Worm (Caenorhabditis elegans): Measurements from ENCODE around the gene F52H2.1.
A peak's percentile ranks its signal among the peaks of the same experiment; 100 is the strongest.

Gene F52H2.1

DNA sequence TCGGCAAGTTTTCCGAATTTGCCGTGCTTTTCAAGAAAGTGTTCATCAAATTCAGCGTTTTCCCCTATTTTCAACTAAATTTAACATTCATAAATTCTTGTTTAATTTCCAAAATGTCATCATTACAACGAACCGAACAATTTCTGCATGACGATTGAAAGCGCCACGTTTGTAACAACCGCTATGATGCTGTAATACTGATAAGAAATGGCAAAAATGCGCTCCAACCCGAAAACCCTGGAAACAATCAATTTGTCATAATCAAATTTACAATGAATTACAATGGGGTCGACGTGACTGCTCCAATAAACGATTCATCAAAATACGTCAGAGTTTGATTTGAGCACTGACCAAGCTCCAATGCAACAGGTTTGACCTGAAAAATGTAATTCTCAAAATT lies 28.3 kb upstream of the F52H2.1 start:
- no peak for TF ChIP-seq lin-39 (tag; optimal IDR thresholded peaks at IDR 0.05)
- TF ChIP-seq pqm-1 (tag; optimal IDR thresholded peaks at IDR 0.05) = peak; percentile 70
- peak; percentile 49 for TF ChIP-seq dve-1 (tag; optimal IDR thresholded peaks at IDR 0.05; ENCODE audit: insufficient read depth)
- peak; percentile 59 for TF ChIP-seq nhr-28 (tag; optimal IDR thresholded peaks at IDR 0.05)
- peak; percentile 64 for TF ChIP-seq dmd-6 (GFP tag; IDR thresholded peaks at IDR 0.05)
- TF ChIP-seq mes-2 (tag; optimal IDR thresholded peaks at IDR 0.05; ENCODE audit: poor library complexity, severe bottlenecking) = peak; percentile 1
- no peak for TF ChIP-seq ZK546.5 (tag; optimal IDR thresholded peaks at IDR 0.05)
- TF ChIP-seq php-3 (GFP tag; IDR thresholded peaks at IDR 0.05) = peak; percentile 83
- TF ChIP-seq hlh-30 (tag; optimal IDR thresholded peaks at IDR 0.05; ENCODE audit: insufficient read depth) = peak; percentile 22
- TF ChIP-seq mxl-3 (GFP tag; optimal IDR thresholded peaks at IDR 0.05) = peak; percentile 7
- TF ChIP-seq daf-16 (GFP tag; optimal IDR thresholded peaks at IDR 0.05) = no peak
- peak; percentile 72 for TF ChIP-seq daf-16 (tag; optimal IDR thresholded peaks at IDR 0.05)
- TF ChIP-seq hlh-11 (tag; optimal IDR thresholded peaks at IDR 0.05) = peak; percentile 43
- TF ChIP-seq nhr-77 (tag; optimal IDR thresholded peaks at IDR 0.05) = peak; percentile 4
- TF ChIP-seq lir-3 (tag; optimal IDR thresholded peaks at IDR 0.05) = no peak

- no peak for TF ChIP-seq F10B5.3 (tag; optimal IDR thresholded peaks at IDR 0.05)
- TF ChIP-seq gei-8 (GFP tag; optimal IDR thresholded peaks at IDR 0.05) = no peak
- no peak for TF ChIP-seq php-3 (GFP tag; IDR thresholded peaks at IDR 0.05)
- no peak for TF ChIP-seq nhr-111 (GFP tag; optimal IDR thresholded peaks at IDR 0.05)
- TF ChIP-seq madf-9 (GFP tag; conservative IDR thresholded peaks at IDR 0.05) = no peak
Observed at ce11 chrX:2548884-2549283, 24.0 kb upstream of the F52H2.1 start, which contains the start of gene smvt-1. TSS of gene smvt-1 (minus strand) at chrX:2548984.

- TF ChIP-seq nhr-111 (GFP tag; optimal IDR thresholded peaks at IDR 0.05) = peak; percentile 11
- TF ChIP-seq R02D3.7 (tag; optimal IDR thresholded peaks at IDR 0.05) = no peak
- no peak for TF ChIP-seq snpc-4 (tag; optimal IDR thresholded peaks at IDR 0.05)
- peak; percentile 51; the same call in 1 of the 2 replicates for TF ChIP-seq ZK337.2 (GFP tag; IDR thresholded peaks at IDR 0.05)
- peak; percentile 46 for TF ChIP-seq unc-130 (GFP tag; optimal IDR thresholded peaks at IDR 0.05)
- 0 out of 2 replicates have a peak, but pooled peaks have one; percentile 64 for TF ChIP-seq zip-11 (GFP tag; IDR thresholded peaks at IDR 0.05)
- TF ChIP-seq dmd-6 (GFP tag; IDR thresholded peaks at IDR 0.05) = peak; percentile 74
- TF ChIP-seq mes-2 (tag; optimal IDR thresholded peaks at IDR 0.05; ENCODE audit: poor library complexity, severe bottlenecking) = peak; percentile 74
- no peak for TF ChIP-seq nhr-76 (tag; optimal IDR thresholded peaks at IDR 0.05)
- TF ChIP-seq ceh-28 (tag; optimal IDR thresholded peaks at IDR 0.05) = no peak
- 0 out of 2 replicates have a peak, but pooled peaks have one; percentile 30 for TF ChIP-seq mxl-2 (GFP tag; conservative IDR thresholded peaks at IDR 0.05)
- peak in 1 of 2 experiments; percentile 85 for TF ChIP-seq unc-62 (GFP tag; optimal IDR thresholded peaks at IDR 0.05 in 1 of 2)
- TF ChIP-seq unc-62 (tag; optimal IDR thresholded peaks at IDR 0.05) = no peak
- peak; percentile 84; the same call in 1 of the 2 replicates for TF ChIP-seq F44E2.7 (GFP tag; IDR thresholded peaks at IDR 0.05)
- peak; percentile 69 for TF ChIP-seq dve-1 (tag; optimal IDR thresholded peaks at IDR 0.05; ENCODE audit: insufficient read depth)
- peak; percentile 18; the same call in 1 of the 2 replicates for TF ChIP-seq php-3 (GFP tag; IDR thresholded peaks at IDR 0.05)
- peak; percentile 60 for TF ChIP-seq nhr-77 (tag; optimal IDR thresholded peaks at IDR 0.05)
- peak; percentile 77; the same call in 1 of the 2 replicates for TF ChIP-seq F26F4.8 (GFP tag; conservative IDR thresholded peaks at IDR 0.05)
- no peak for TF ChIP-seq daf-12 (tag; optimal IDR thresholded peaks at IDR 0.05)
- no peak for TF ChIP-seq egl-27 (tag; optimal IDR thresholded peaks at IDR 0.05)
- peak; percentile 89 for TF ChIP-seq mep-1 (tag; optimal IDR thresholded peaks at IDR 0.05)
- peak; percentile 57 for TF ChIP-seq aly-2 (tag; optimal IDR thresholded peaks at IDR 0.05)
- TF ChIP-seq daf-8 (GFP tag; IDR thresholded peaks at IDR 0.05) = no peak
- TF ChIP-seq vab-7 (GFP tag; IDR thresholded peaks at IDR 0.05) = peak; percentile 87
- TF ChIP-seq ceh-44 (GFP tag; IDR thresholded peaks at IDR 0.05) = 0 out of 2 replicates have a peak, but pooled peaks have one; percentile 44
- TF ChIP-seq T26A8.4 (GFP tag; IDR thresholded peaks at IDR 0.05) = peak; percentile 80
- TF ChIP-seq madf-9 (GFP tag; conservative IDR thresholded peaks at IDR 0.05) = peak; percentile 55
- peak; percentile 73 for TF ChIP-seq arid-1 (GFP tag; conservative IDR thresholded peaks at IDR 0.05)
- no peak for TF ChIP-seq ztf-11 (tag; optimal IDR thresholded peaks at IDR 0.05)
- 0 out of 2 replicates have a peak, but pooled peaks have one; percentile 52 for TF ChIP-seq zfp-3 (GFP tag; conservative IDR thresholded peaks at IDR 0.05)
- TF ChIP-seq snpc-1.2 (GFP tag; IDR thresholded peaks at IDR 0.05) = peak; percentile 90
- no peak for TF ChIP-seq nhr-10 (tag; optimal IDR thresholded peaks at IDR 0.05)
- TF ChIP-seq lin-15B (tag; optimal IDR thresholded peaks at IDR 0.05) = no peak
- peak; percentile 62 for TF ChIP-seq sdz-12 (GFP tag; optimal IDR thresholded peaks at IDR 0.05)
- TF ChIP-seq ctbp-1 (GFP tag; IDR thresholded peaks at IDR 0.05) = peak; percentile 83
Observed at ce11 chrX:2549322-2549721, 23.6 kb upstream of the F52H2.1 start.
